Worm (Caenorhabditis elegans) whole organism, L4 larva: ENCODE measurements around the gene irld-24.
A peak's percentile ranks its signal among the peaks of the same experiment; 100 is the strongest.

ENCODE experiments used
- D1046.2 ChIP-seq: fragments of 200-800 bp; sonication (Bioruptor generic); IDR thresholded peaks from 2 replicates; pipeline ENCODE4 v1.3.6; 2022; ENCODE audit warnings: missing genetic modification characterization, missing compliant biosample characterization
- F26F4.8 ChIP-seq: fragments of 200-800 bp; sonication (Bioruptor generic); conservative IDR thresholded peaks from 2 replicates; pipeline ENCODE4 v1.3.6; 2022; ENCODE audit warnings: missing genetic modification characterization, missing compliant biosample characterization
- R02D3.7 ChIP-seq: fragments of 150-350 bp; sonication (generic microtip); optimal IDR thresholded peaks from 3 replicates; lab custom pipeline; 2014; ENCODE audit warnings: missing biosample characterization, missing genetic modification characterization
- T26A8.4 ChIP-seq: fragments of 200-800 bp; sonication (Bioruptor generic); IDR thresholded peaks from 2 replicates; pipeline ENCODE4 v1.3.6; 2022; ENCODE audit warnings: missing genetic modification characterization, missing compliant biosample characterization
- Y105C5A.15 ChIP-seq: fragments of 200-800 bp; sonication (Bioruptor generic); IDR thresholded peaks from 2 replicates; pipeline ENCODE4 v1.3.6; 2022; ENCODE audit warnings: missing genetic modification characterization, missing compliant biosample characterization
- Y5F2A.4 ChIP-seq: fragments of 200-800 bp; sonication (Bioruptor generic); optimal IDR thresholded peaks from 2 replicates; lab custom pipeline; 2018; ENCODE audit warnings: mild to moderate bottlenecking, missing genetic modification characterization, missing compliant biosample characterization
- aha-1 ChIP-seq: fragments of 150-350 bp; peaks from one replicate; lab custom pipeline; 2014; ENCODE audit warnings: missing biosample characterization, missing genetic modification characterization
- aly-2 ChIP-seq: sonication (generic microtip); optimal IDR thresholded peaks from 2 replicates; lab custom pipeline; 2018; ENCODE audit warnings: missing biosample characterization, missing genetic modification characterization
- ama-1 ChIP-seq: fragments of 150-350 bp; optimal IDR thresholded peaks from 2 replicates; lab custom pipeline; 2014; ENCODE audit warnings: inconsistent platforms, mixed read lengths
- arid-1 ChIP-seq: fragments of 200-800 bp; sonication (Bioruptor generic); conservative IDR thresholded peaks from 2 replicates; pipeline ENCODE4 v1.3.6; 2022; ENCODE audit warnings: missing genetic modification reagents, missing genetic modification characterization, missing compliant biosample characterization
- ceh-20 ChIP-seq: fragments of 200-800 bp; sonication (Bioruptor generic); IDR thresholded peaks from 2 replicates; pipeline ENCODE4 v1.3.6; 2022; ENCODE audit warnings: missing genetic modification reagents, missing genetic modification characterization, missing compliant biosample characterization
- ceh-28 ChIP-seq: fragments of 150-350 bp; optimal IDR thresholded peaks from 2 replicates; lab custom pipeline; 2014; ENCODE audit warnings: missing biosample characterization, missing genetic modification reagents, missing genetic modification characterization
- ceh-32 ChIP-seq: sonication (generic microtip); optimal IDR thresholded peaks from 2 replicates; lab custom pipeline; 2016; ENCODE audit warnings: mild to moderate bottlenecking, missing genetic modification characterization, missing compliant biosample characterization; ENCODE audit not compliant: poor library complexity
- ceh-62 ChIP-seq: sonication (generic microtip); optimal IDR thresholded peaks from 2 replicates; lab custom pipeline; 2017; ENCODE audit warnings: missing biosample characterization, missing genetic modification characterization
- ceh-82 ChIP-seq: sonication (generic microtip); optimal IDR thresholded peaks from 2 replicates; lab custom pipeline; 2017; ENCODE audit warnings: missing biosample characterization, missing genetic modification characterization
- ces-1 ChIP-seq: fragments of 150-350 bp; sonication (generic microtip); optimal IDR thresholded peaks from 4 replicates; lab custom pipeline; 2014; ENCODE audit warnings: missing biosample characterization, missing genetic modification reagents, missing genetic modification characterization
- ctbp-1 ChIP-seq: fragments of 200-800 bp; sonication (Bioruptor generic); IDR thresholded peaks from 2 replicates; pipeline ENCODE4 v1.3.6; 2022; ENCODE audit warnings: missing genetic modification reagents, missing genetic modification characterization, missing compliant biosample characterization
- daf-12 ChIP-seq: fragments of 150-350 bp; optimal IDR thresholded peaks from 2 replicates; lab custom pipeline; 2014; ENCODE audit warnings: missing biosample characterization, missing genetic modification reagents, missing genetic modification characterization
- dmd-6 ChIP-seq: fragments of 200-800 bp; sonication (Bioruptor generic); IDR thresholded peaks from 2 replicates; pipeline ENCODE4 v1.3.6; 2022; ENCODE audit warnings: missing genetic modification reagents, missing genetic modification characterization, missing compliant biosample characterization
- dmd-8 ChIP-seq: fragments of 200-800 bp; sonication (Bioruptor generic); IDR thresholded peaks from 2 replicates; pipeline ENCODE4 v1.3.6; 2022; ENCODE audit warnings: missing genetic modification characterization, missing compliant biosample characterization
- dve-1 ChIP-seq: sonication (generic microtip); optimal IDR thresholded peaks from 2 replicates; lab custom pipeline; 2017; ENCODE audit warnings: antibody characterized with exemption, mild to moderate bottlenecking, missing genetic modification characterization, missing compliant biosample characterization; ENCODE audit not compliant: insufficient read depth
- egl-43 ChIP-seq: fragments of 200-800 bp; sonication (Bioruptor generic); IDR thresholded peaks from 2 replicates; pipeline ENCODE4 v1.3.6; 2022; ENCODE audit warnings: missing genetic modification reagents, missing genetic modification characterization, missing compliant biosample characterization
- fos-1 ChIP-seq: fragments of 150-350 bp; optimal IDR thresholded peaks from 2 replicates; lab custom pipeline; 2014; ENCODE audit warnings: missing biosample characterization, missing genetic modification characterization
- lim-7 ChIP-seq: fragments of 200-800 bp; sonication (Bioruptor generic); IDR thresholded peaks from 2 replicates; pipeline ENCODE4 v1.3.6; 2022; ENCODE audit warnings: missing genetic modification characterization, missing compliant biosample characterization
- lin-1 ChIP-seq: fragments of 200-800 bp; sonication (Bioruptor generic); IDR thresholded peaks from 2 replicates; pipeline ENCODE4 v1.3.6; 2022; ENCODE audit warnings: missing genetic modification reagents, missing genetic modification characterization, missing compliant biosample characterization
- lin-13 ChIP-seq: fragments of 150-350 bp; optimal IDR thresholded peaks from 2 replicates; lab custom pipeline; 2014; ENCODE audit warnings: missing biosample characterization, missing genetic modification reagents, missing genetic modification characterization
- lin-38 ChIP-seq: fragments of 200-800 bp; sonication (Bioruptor generic); IDR thresholded peaks from 2 replicates; pipeline ENCODE4 v1.3.6; 2022; ENCODE audit warnings: missing genetic modification reagents, missing genetic modification characterization, missing compliant biosample characterization
- lin-39 ChIP-seq: fragments of 150-350 bp; optimal IDR thresholded peaks from 2 replicates; lab custom pipeline; 2014; ENCODE audit warnings: missing biosample characterization, missing genetic modification reagents, missing genetic modification characterization
- madf-5 ChIP-seq, 2 experiments: fragments of 200-800 bp; sonication (Bioruptor generic); IDR thresholded peaks; 2 replicates each; pipeline ENCODE4 v1.3.6; 2022; ENCODE audit warnings: missing compliant biosample characterization in 2 of 2, missing genetic modification characterization in 2 of 2
- mdl-1 ChIP-seq, 2 experiments: fragments of 150-350 bp in 1 of 2; sonication (generic microtip) in 1 of 2; optimal IDR thresholded peaks; 2 replicates each; lab custom pipeline; 2014 to 2017; ENCODE audit warnings: missing biosample characterization in 2 of 2, missing genetic modification characterization in 2 of 2
- mdt-29 ChIP-seq: fragments of 200-800 bp; sonication (Bioruptor generic); IDR thresholded peaks from 2 replicates; pipeline ENCODE4 v1.3.6; 2022; ENCODE audit warnings: missing genetic modification reagents, missing genetic modification characterization, missing compliant biosample characterization
- mep-1 ChIP-seq: fragments of 150-350 bp; sonication (generic microtip); optimal IDR thresholded peaks from 3 replicates; lab custom pipeline; 2014; ENCODE audit warnings: missing biosample characterization, missing genetic modification characterization
- mes-2 ChIP-seq: sonication (generic microtip); optimal IDR thresholded peaks from 2 replicates; lab custom pipeline; 2016; ENCODE audit warnings: missing genotype, mild to moderate bottlenecking, missing genetic modification characterization, missing compliant biosample characterization; ENCODE audit not compliant: poor library complexity, severe bottlenecking
- nhr-11 ChIP-seq: fragments of 150-350 bp; optimal IDR thresholded peaks from 2 replicates; lab custom pipeline; 2014; ENCODE audit warnings: missing biosample characterization, missing genetic modification characterization
- nhr-25 ChIP-seq: sonication (generic microtip); optimal IDR thresholded peaks from 2 replicates; lab custom pipeline; 2017; ENCODE audit warnings: missing genetic modification characterization, mild to moderate bottlenecking, missing compliant biosample characterization, antibody characterized with exemption, moderate library complexity, borderline replicate concordance; ENCODE audit not compliant: insufficient read depth
- nhr-28 ChIP-seq: fragments of 150-350 bp; optimal IDR thresholded peaks from 2 replicates; lab custom pipeline; 2014; ENCODE audit warnings: missing biosample characterization, missing genetic modification characterization
- nhr-6 ChIP-seq: fragments of 150-350 bp; optimal IDR thresholded peaks from 2 replicates; lab custom pipeline; 2014; ENCODE audit warnings: missing biosample characterization, missing genetic modification characterization
- pha-4 ChIP-seq, 2 experiments: fragments of 150-350 bp in 1 of 2; fragments of 200-800 bp in 1 of 2; sonication (Bioruptor generic) in 1 of 2; IDR thresholded peaks in 1 of 2; optimal IDR thresholded peaks in 1 of 2; 2 replicates each; pipeline versions ENCODE4 v1.3.6 to Lab custom; 2014 to 2022; ENCODE audit warnings: missing genetic modification characterization in 2 of 2, missing genetic modification reagents in 2 of 2, missing biosample characterization in 1 of 2, missing compliant biosample characterization in 1 of 2
- php-3 ChIP-seq: fragments of 200-800 bp; sonication (Bioruptor generic); IDR thresholded peaks from 2 replicates; pipeline ENCODE4 v1.3.6; 2022; ENCODE audit warnings: missing genetic modification reagents, missing genetic modification characterization, missing compliant biosample characterization
- skn-1 ChIP-seq: fragments of 150-350 bp; optimal IDR thresholded peaks from 2 replicates; lab custom pipeline; 2014; ENCODE audit warnings: missing biosample characterization, missing genetic modification characterization
- snpc-4 ChIP-seq: fragments of 150-350 bp; optimal IDR thresholded peaks from 2 replicates; lab custom pipeline; 2014; ENCODE audit warnings: missing biosample characterization, missing genetic modification characterization
- spr-1 ChIP-seq: sonication (generic microtip); optimal IDR thresholded peaks from 2 replicates; lab custom pipeline; 2016; ENCODE audit warnings: mild to moderate bottlenecking, missing genetic modification characterization, missing compliant biosample characterization
- tag-97 ChIP-seq: fragments of 200-800 bp; sonication (Bioruptor generic); IDR thresholded peaks from 2 replicates; pipeline ENCODE4 v1.3.6; 2022; ENCODE audit warnings: missing genetic modification characterization, missing compliant biosample characterization
- tra-1 ChIP-seq: fragments of 200-800 bp; sonication (Bioruptor generic); IDR thresholded peaks from 2 replicates; pipeline ENCODE4 v1.3.6; 2022; ENCODE audit warnings: missing genetic modification reagents, missing genetic modification characterization, missing compliant biosample characterization
- unc-130 ChIP-seq: sonication (generic microtip); optimal IDR thresholded peaks from 2 replicates; lab custom pipeline; 2016; ENCODE audit warnings: missing genetic modification reagents, missing genetic modification characterization, missing compliant biosample characterization
- unc-62 ChIP-seq, 3 experiments: fragments of 150-350 bp in 1 of 3; sonication (generic microtip); optimal IDR thresholded peaks in 2 of 3; peaks in 1 of 3; 1 replicate in 1 of 3; 2 replicates in 2 of 3; lab custom pipeline; 2014 to 2017; ENCODE audit warnings: missing biosample characterization in 3 of 3, missing genetic modification characterization in 3 of 3, missing genetic modification reagents in 3 of 3, missing genotype in 1 of 3
- zag-1 ChIP-seq: fragments of 150-350 bp; optimal IDR thresholded peaks from 2 replicates; lab custom pipeline; 2014; ENCODE audit warnings: missing biosample characterization, missing genetic modification characterization
- zip-11 ChIP-seq: fragments of 200-800 bp; sonication (Bioruptor generic); IDR thresholded peaks from 2 replicates; pipeline ENCODE4 v1.3.6; 2022; ENCODE audit warnings: missing genetic modification characterization, missing compliant biosample characterization
- zip-2 ChIP-seq: fragments of 150-350 bp; optimal IDR thresholded peaks from 2 replicates; lab custom pipeline; 2014; ENCODE audit warnings: missing biosample characterization, missing genetic modification characterization
- ztf-11 ChIP-seq: fragments of 150-350 bp; optimal IDR thresholded peaks from 2 replicates; lab custom pipeline; 2014; ENCODE audit warnings: missing biosample characterization, missing genetic modification characterization

The irld-24 gene

ce11 chrX:13940287-13940686 is 46.1 kb upstream of the irld-24 start:
- TF ChIP-seq T26A8.4 (GFP tag; lab: Robert Waterston, UW) (0 out of 2 replicates have a peak, but pooled peaks have one; percentile 25), aha-1 (tag; lab: Kevin White, UChicago) (peak; percentile 88), lin-38 (GFP tag; lab: Robert Waterston, UW) (no peak)

ce11 chrX:13941296-13941695 is 45.1 kb upstream of the irld-24 start:
- no peak for TF ChIP-seq lin-1 (GFP tag; lab: Robert Waterston, UW)
- 0 out of 2 replicates have a peak, but pooled peaks have one; percentile 34 for TF ChIP-seq ceh-20 (GFP tag; lab: Robert Waterston, UW)
- no peak for TF ChIP-seq ctbp-1 (GFP tag; lab: Robert Waterston, UW)
- no peak for TF ChIP-seq ceh-28 (tag; lab: Kevin White, UChicago)
- TF ChIP-seq zip-11 (GFP tag; lab: Robert Waterston, UW), result no peak
- TF ChIP-seq dmd-6, result no peak
- no peak for TF ChIP-seq dve-1
- TF ChIP-seq unc-130 (GFP tag; lab: Kevin White, UChicago), result no peak
- no peak for TF ChIP-seq egl-43
- TF ChIP-seq tra-1, result 0 out of 2 replicates have a peak, but pooled peaks have one; percentile 4
- TF ChIP-seq nhr-6 (tag; lab: Kevin White, UChicago), result no peak
- no peak for TF ChIP-seq F26F4.8
- TF ChIP-seq zip-2, result no peak
- no peak for TF ChIP-seq ceh-82 (tag; lab: Kevin White, UChicago)
- no peak for TF ChIP-seq aly-2 (tag; lab: Kevin White, UChicago)
- no peak for TF ChIP-seq snpc-4 (tag; lab: Kevin White, UChicago)
- peak in 1 of 2 experiments; percentile 95 for TF ChIP-seq unc-62 (GFP tag; optimal IDR thresholded peaks at IDR 0.05 in 1 of 2; lab: Kevin White, UChicago)
- no peak for TF ChIP-seq unc-62 (tag; optimal IDR thresholded peaks at IDR 0.05; lab: Kevin White, UChicago)
- no peak for TF ChIP-seq ceh-32
- no peak for TF ChIP-seq ztf-11
- 0 out of 4 replicates have a peak, but pooled peaks of 1 of the 2 experiments have one; percentile 33 for TF ChIP-seq madf-5 (GFP tag; IDR thresholded peaks at IDR 0.05; lab: Robert Waterston, UW)
- no peak for TF ChIP-seq fos-1 (tag; lab: Kevin White, UChicago)
- peak; percentile 34 for TF ChIP-seq ama-1 (lab: Kevin White, UChicago)
- TF ChIP-seq arid-1 (GFP tag; lab: Robert Waterston, UW), result no peak
- TF ChIP-seq lin-39 (tag; lab: Kevin White, UChicago), result no peak
- TF ChIP-seq lin-13, result no peak
- no peak for TF ChIP-seq tag-97 (GFP tag; lab: Robert Waterston, UW)
- no peak for TF ChIP-seq nhr-25 (tag; lab: Kevin White, UChicago)
- TF ChIP-seq dmd-8 (GFP tag; lab: Robert Waterston, UW), result no peak
- no peak for TF ChIP-seq spr-1 (tag; lab: Kevin White, UChicago)
- no peak for TF ChIP-seq Y105C5A.15
- no peak for TF ChIP-seq R02D3.7 (tag; lab: Kevin White, UChicago)
- no peak for TF ChIP-seq Y5F2A.4
- TF ChIP-seq skn-1 (tag; lab: Kevin White, UChicago), result no peak
- peak; percentile 16 for TF ChIP-seq mep-1
- no peak for TF ChIP-seq mdl-1 (tag; optimal IDR thresholded peaks at IDR 0.05; lab: Kevin White, UChicago)
- TF ChIP-seq zag-1 (tag; lab: Kevin White, UChicago), result no peak
- no peak for TF ChIP-seq lim-7 (GFP tag; lab: Robert Waterston, UW)
- no peak for TF ChIP-seq ceh-62 (tag; lab: Kevin White, UChicago)
- TF ChIP-seq nhr-11 (tag; lab: Kevin White, UChicago), result no peak
- TF ChIP-seq nhr-28 (tag; lab: Kevin White, UChicago), result peak; percentile 43
- no peak for TF ChIP-seq pha-4 (GFP tag; IDR thresholded peaks at IDR 0.05; lab: Robert Waterston, UW)
- TF ChIP-seq pha-4 (tag; optimal IDR thresholded peaks at IDR 0.05; lab: Kevin White, UChicago), result no peak
- no peak for TF ChIP-seq mdt-29 (GFP tag; lab: Robert Waterston, UW)
- TF ChIP-seq D1046.2, result no peak
- peak; percentile 24 for TF ChIP-seq mes-2 (tag; lab: Kevin White, UChicago)
- TF ChIP-seq daf-12 (tag; lab: Kevin White, UChicago), result no peak
- TF ChIP-seq ces-1, result no peak
- no peak for TF ChIP-seq php-3 (GFP tag; lab: Robert Waterston, UW)
